Worm (Caenorhabditis elegans) whole organism, L1 larva: Measurements from ENCODE around the gene ttr-24.

ENCODE experiments used
- ets-5 ChIP-seq: fragments of 200-800 bp; sonication (Bioruptor generic); IDR thresholded peaks from 2 replicates; pipeline ENCODE4 v1.3.6; 2022; ENCODE audit warnings: missing genetic modification characterization, missing compliant biosample characterization
- fkh-8 ChIP-seq: sonication (generic microtip); optimal IDR thresholded peaks from 2 replicates; lab custom pipeline; 2016; ENCODE audit warnings: mild to moderate bottlenecking, missing genetic modification characterization, missing compliant biosample characterization

DNA sequence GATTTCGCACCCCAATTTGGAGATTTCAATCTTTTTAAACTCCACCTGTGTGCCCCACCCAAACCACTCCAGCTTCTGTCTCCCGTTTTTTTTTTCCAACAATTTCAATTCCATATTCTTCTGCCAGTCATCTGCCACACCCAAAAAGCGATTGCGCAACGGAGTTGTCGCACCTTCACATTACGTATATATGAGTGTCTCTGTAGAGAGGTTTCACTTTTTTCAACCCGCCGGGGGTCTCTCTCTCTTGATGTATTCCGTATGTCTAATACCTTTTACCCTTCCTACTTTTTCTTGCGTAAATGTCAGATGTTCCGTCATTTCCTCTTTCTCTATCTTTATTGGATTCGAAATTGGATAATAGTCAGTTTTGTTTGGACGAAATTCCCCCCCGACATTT is 30.5 kb upstream of the ttr-24 start:
- no peak for TF ChIP-seq ets-5
- TF ChIP-seq fkh-8 (tag; lab: Kevin White, UChicago) = no peak
